Fruit fly (Drosophila melanogaster): Measurements from ENCODE around the gene vers.

dm6 chr3L:12090898-12091685 is 24.8 kb upstream of the vers start:
- no peak for TF ChIP-seq CG33017 (tag; optimal IDR thresholded peaks at IDR 0.05)
- no peak for TF ChIP-seq CG7101 (tag; optimal IDR thresholded peaks at IDR 0.05)
- no peak for TF ChIP-seq Clk (GFP tag; optimal IDR thresholded peaks at IDR 0.05)
- TF ChIP-seq Crg-1 (GFP tag; optimal IDR thresholded peaks at IDR 0.05): no peak
- no peak for TF ChIP-seq CG12768 (GFP tag; optimal IDR thresholded peaks at IDR 0.05)
- TF ChIP-seq CG5204 (GFP tag; optimal IDR thresholded peaks at IDR 0.05): no peak
- no peak for TF ChIP-seq CG1620 (GFP tag; optimal IDR thresholded peaks at IDR 0.05)
- TF ChIP-seq Hr96 (GFP tag; optimal IDR thresholded peaks at IDR 0.05): no peak
- TF ChIP-seq tj (GFP tag; optimal IDR thresholded peaks at IDR 0.05): peak; percentile 81
- no peak for TF ChIP-seq CG11617 (GFP tag; optimal IDR thresholded peaks at IDR 0.05)
- no peak for TF ChIP-seq kay (GFP tag; ENCODE audit: borderline replicate concordance)
- no peak for TF ChIP-seq ovo (GFP tag; optimal IDR thresholded peaks at IDR 0.05)
- peak; percentile 21 for TF ChIP-seq pad (GFP tag; optimal IDR thresholded peaks at IDR 0.05)
- no peak for TF ChIP-seq CG7045 (GFP tag; optimal IDR thresholded peaks at IDR 0.05)

Data from whole organism, adult.